Worm (Caenorhabditis elegans) whole organism, mixed stage, embryonic: ENCODE results near the gene cpg-4.

Experiments used
- blmp-1 ChIP-seq: fragments of 150-350 bp; optimal IDR thresholded peaks from 2 replicates; lab custom pipeline; 2014; ENCODE audit warnings: missing biosample characterization, missing genetic modification characterization
- hlh-1 ChIP-seq: fragments of 150-350 bp; optimal IDR thresholded peaks from 2 replicates; lab custom pipeline; 2014; ENCODE audit warnings: missing biosample characterization, missing genetic modification reagents, missing genetic modification characterization
- lin-13 ChIP-seq: fragments of 150-350 bp; optimal IDR thresholded peaks from 2 replicates; lab custom pipeline; 2014; ENCODE audit warnings: missing biosample characterization, missing genetic modification characterization
- mep-1 ChIP-seq: fragments of 150-350 bp; optimal IDR thresholded peaks from 2 replicates; lab custom pipeline; 2017; ENCODE audit warnings: missing biosample characterization, missing genetic modification reagents, missing genetic modification characterization, inconsistent platforms
- mls-2 ChIP-seq: sonication (generic microtip); optimal IDR thresholded peaks from 2 replicates; lab custom pipeline; 2016; ENCODE audit warnings: mild to moderate bottlenecking, missing genetic modification characterization, moderate library complexity, missing compliant biosample characterization
- nhr-12 ChIP-seq: fragments of 150-350 bp; optimal IDR thresholded peaks from 2 replicates; lab custom pipeline; 2014; ENCODE audit warnings: missing biosample characterization, missing genetic modification characterization
- nhr-237 ChIP-seq: fragments of 150-350 bp; optimal IDR thresholded peaks from 2 replicates; lab custom pipeline; 2014; ENCODE audit warnings: missing biosample characterization, missing genetic modification characterization
- pha-4 ChIP-seq: fragments of 150-350 bp; optimal IDR thresholded peaks from 2 replicates; lab custom pipeline; 2018; ENCODE audit warnings: missing biosample characterization, missing genetic modification reagents, missing genetic modification characterization
- snpc-4 ChIP-seq: fragments of 150-350 bp; optimal IDR thresholded peaks from 2 replicates; lab custom pipeline; 2014; ENCODE audit warnings: missing biosample characterization, missing genetic modification characterization
- sptf-1 ChIP-seq: sonication (generic microtip); optimal IDR thresholded peaks from 2 replicates; lab custom pipeline; 2017; ENCODE audit warnings: mild to moderate bottlenecking, missing genetic modification characterization, moderate library complexity, missing compliant biosample characterization
- unc-120 ChIP-seq: sonication (generic microtip); optimal IDR thresholded peaks from 2 replicates; lab custom pipeline; 2017; ENCODE audit warnings: missing genetic modification characterization, missing compliant biosample characterization; ENCODE audit not compliant: poor library complexity, severe bottlenecking
- unc-62 ChIP-seq: fragments of 150-350 bp; optimal IDR thresholded peaks from 2 replicates; lab custom pipeline; 2014; ENCODE audit warnings: missing biosample characterization, missing genetic modification reagents, missing genetic modification characterization

DNA sequence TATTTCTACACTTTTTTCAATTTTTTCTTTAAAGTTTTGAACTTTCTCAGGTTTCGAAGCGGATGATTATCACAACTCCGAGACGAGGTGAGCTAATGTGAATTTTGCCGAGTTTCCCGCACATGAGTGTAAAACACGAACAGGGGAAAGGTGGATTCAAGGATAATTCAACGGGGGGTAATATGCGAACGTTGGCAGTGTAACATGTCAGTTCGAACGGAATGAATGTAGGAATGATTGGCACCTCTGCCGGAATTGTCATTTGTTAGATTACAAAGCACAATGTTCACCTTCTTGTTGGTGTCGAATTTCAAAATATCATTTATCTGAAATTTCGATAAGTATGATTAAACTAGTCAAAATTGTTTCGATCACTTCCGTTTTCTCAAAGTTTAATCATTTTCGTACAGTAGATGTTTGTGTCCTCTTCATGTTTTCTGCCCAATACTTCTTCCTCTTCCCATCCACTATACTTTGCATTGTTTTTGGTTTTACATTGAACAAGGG, 22.8 kb downstream of the cpg-4 start, which contains the start of gene picc-1:
- peak; percentile 28 for TF ChIP-seq unc-120 (tag; lab: Kevin White, UChicago)
- no peak for TF ChIP-seq lin-13 (tag; lab: Kevin White, UChicago)
- TF ChIP-seq mep-1 (tag; lab: Kevin White, UChicago) = no peak
- TF ChIP-seq hlh-1 (tag; lab: Kevin White, UChicago) = peak; percentile 36
- no peak for TF ChIP-seq nhr-12
- no peak for TF ChIP-seq pha-4
- TF ChIP-seq blmp-1 (tag; lab: Kevin White, UChicago) = no peak
- no peak for TF ChIP-seq sptf-1 (tag; lab: Kevin White, UChicago)
- peak; percentile 94 for TF ChIP-seq unc-62 (GFP tag; lab: Kevin White, UChicago)
- TF ChIP-seq snpc-4 = no peak
- TF ChIP-seq nhr-237 (tag; lab: Kevin White, UChicago) = no peak
- no peak for TF ChIP-seq mls-2 (tag; lab: Kevin White, UChicago)
